Worm (Caenorhabditis elegans) whole organism, L2 larva: ENCODE measurements around the gene ZC449.8.

Experiments
- R02D3.7 ChIP-seq: fragments of 150-350 bp; optimal IDR thresholded peaks from 2 replicates; lab custom pipeline; 2014; ENCODE audit warnings: missing biosample characterization, missing genetic modification characterization
- aly-2 ChIP-seq: fragments of 150-350 bp; optimal IDR thresholded peaks from 2 replicates; lab custom pipeline; 2014; ENCODE audit warnings: missing biosample characterization, missing genetic modification characterization
- blmp-1 ChIP-seq: sonication (generic microtip); optimal IDR thresholded peaks from 2 replicates; lab custom pipeline; 2017; ENCODE audit warnings: missing genetic modification characterization, mild to moderate bottlenecking, missing compliant biosample characterization, antibody characterized with exemption, moderate library complexity; ENCODE audit not compliant: insufficient read depth
- elt-1 ChIP-seq: fragments of 150-350 bp; optimal IDR thresholded peaks from 2 replicates; lab custom pipeline; 2014; ENCODE audit warnings: missing biosample characterization, missing genetic modification characterization
- lin-11 ChIP-seq: fragments of 150-350 bp; sonication (generic microtip); optimal IDR thresholded peaks from 2 replicates; lab custom pipeline; 2014; ENCODE audit warnings: missing biosample characterization, missing genetic modification characterization, inconsistent platforms, mixed read lengths
- lin-13 ChIP-seq: fragments of 150-350 bp; optimal IDR thresholded peaks from 2 replicates; lab custom pipeline; 2014; ENCODE audit warnings: missing biosample characterization, missing genetic modification reagents, missing genetic modification characterization
- lsy-2 ChIP-seq, 2 experiments: fragments of 150-350 bp in 1 of 2; sonication (generic microtip) in 1 of 2; optimal IDR thresholded peaks; 2 replicates each; lab custom pipeline; 2014 to 2017; ENCODE audit warnings: missing biosample characterization in 2 of 2, missing genetic modification characterization in 2 of 2
- mdl-1 ChIP-seq, 2 experiments: fragments of 150-350 bp in 1 of 2; sonication (generic microtip) in 1 of 2; optimal IDR thresholded peaks; 2 replicates each; lab custom pipeline; 2017; ENCODE audit warnings: missing biosample characterization in 2 of 2, missing genetic modification characterization in 2 of 2
- nhr-11 ChIP-seq: fragments of 150-350 bp; optimal IDR thresholded peaks from 2 replicates; lab custom pipeline; 2014; ENCODE audit warnings: missing biosample characterization, missing genetic modification characterization
- nhr-77 ChIP-seq: fragments of 150-350 bp; optimal IDR thresholded peaks from 2 replicates; lab custom pipeline; 2014; ENCODE audit warnings: missing biosample characterization, missing genetic modification characterization
- peb-1 ChIP-seq: fragments of 150-350 bp; optimal IDR thresholded peaks from 2 replicates; lab custom pipeline; 2014; ENCODE audit warnings: missing biosample characterization, missing genetic modification characterization
- snpc-4 ChIP-seq: fragments of 150-350 bp; optimal IDR thresholded peaks from 2 replicates; lab custom pipeline; 2014; ENCODE audit warnings: missing biosample characterization, missing genetic modification characterization
- unc-62 ChIP-seq: fragments of 150-350 bp; optimal IDR thresholded peaks from 2 replicates; lab custom pipeline; 2014; ENCODE audit warnings: missing biosample characterization, missing genetic modification reagents, missing genetic modification characterization
- ztf-11 ChIP-seq: sonication (generic microtip); optimal IDR thresholded peaks from 2 replicates; lab custom pipeline; 2017; ENCODE audit warnings: missing biosample characterization, missing genetic modification characterization

DNA sequence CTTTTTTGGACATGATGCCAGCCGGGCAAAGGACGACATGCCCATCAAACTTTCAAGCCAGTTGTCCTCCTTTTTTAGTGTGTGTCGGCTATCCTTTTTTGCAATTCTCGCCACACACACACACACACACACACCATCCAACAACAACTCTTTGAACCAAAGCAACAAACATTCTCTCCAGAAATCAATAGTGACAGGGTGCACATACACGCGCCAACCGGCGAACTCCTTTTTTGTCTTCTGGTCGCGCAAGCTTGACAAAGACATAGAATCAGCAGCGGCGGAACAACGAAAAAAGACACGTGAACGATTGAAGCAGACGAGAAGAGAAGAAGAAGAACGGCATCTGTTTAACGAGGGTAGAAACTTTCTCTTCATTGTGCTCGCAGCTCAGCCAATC lies 34.8 kb upstream of the ZC449.8 start:
- TF ChIP-seq lsy-2 (tag; optimal IDR thresholded peaks at IDR 0.05; lab: Kevin White, UChicago) = no peak
- TF ChIP-seq aly-2 (tag; lab: Kevin White, UChicago) = no peak
- TF ChIP-seq blmp-1 (tag; lab: Kevin White, UChicago) = no peak
- no peak for TF ChIP-seq snpc-4 (tag; lab: Kevin White, UChicago)
- no peak for TF ChIP-seq nhr-11 (tag; lab: Kevin White, UChicago)
- TF ChIP-seq peb-1 = no peak
- TF ChIP-seq elt-1 (tag; lab: Kevin White, UChicago) = no peak
- no peak for TF ChIP-seq nhr-77 (tag; lab: Kevin White, UChicago)
- no peak for TF ChIP-seq ztf-11 (tag; lab: Kevin White, UChicago)
- no peak for TF ChIP-seq lin-11 (tag; lab: Kevin White, UChicago)
- TF ChIP-seq mdl-1 (tag; optimal IDR thresholded peaks at IDR 0.05; lab: Kevin White, UChicago) = peak in 1 of 2 experiments; percentile 8
- TF ChIP-seq R02D3.7 (tag; lab: Kevin White, UChicago) = no peak
- no peak for TF ChIP-seq lin-13 (GFP tag; lab: Kevin White, UChicago)
- no peak for TF ChIP-seq unc-62 (GFP tag; lab: Kevin White, UChicago)
